Worm (Caenorhabditis elegans) whole organism, late embryonic: ENCODE data around the gene cdc-25.4.

ENCODE experiments used
- C38D4.7 ChIP-seq: fragments of 200-800 bp; sonication (Bioruptor generic); optimal IDR thresholded peaks from 2 replicates; lab custom pipeline; 2018; ENCODE audit warnings: mild to moderate bottlenecking, missing genetic modification characterization, moderate library complexity, missing compliant biosample characterization
- F13H6.1 ChIP-seq: sonication (generic microtip); optimal IDR thresholded peaks from 2 replicates; lab custom pipeline; 2016; ENCODE audit warnings: missing genetic modification characterization, missing compliant biosample characterization
- K02D7.2 ChIP-seq: sonication (generic microtip); optimal IDR thresholded peaks from 2 replicates; lab custom pipeline; 2017; ENCODE audit warnings: mild to moderate bottlenecking, missing genetic modification characterization, missing compliant biosample characterization
- K09A11.1 ChIP-seq: sonication (generic microtip); optimal IDR thresholded peaks from 2 replicates; lab custom pipeline; 2017; ENCODE audit warnings: antibody characterized with exemption, mild to moderate bottlenecking, missing genetic modification characterization, missing compliant biosample characterization; ENCODE audit not compliant: insufficient read depth
- Y22D7AL.16 ChIP-seq: sonication (generic microtip); optimal IDR thresholded peaks from 2 replicates; lab custom pipeline; 2016; ENCODE audit warnings: missing genetic modification characterization, missing compliant biosample characterization
- ahr-1 ChIP-seq: sonication (generic microtip); optimal IDR thresholded peaks from 2 replicates; lab custom pipeline; 2016; ENCODE audit warnings: missing genetic modification characterization, missing compliant biosample characterization
- ama-1 ChIP-seq: fragments of 150-350 bp; optimal IDR thresholded peaks from 2 replicates; lab custom pipeline; 2014
- ceh-14 ChIP-seq: sonication (generic microtip); optimal IDR thresholded peaks from 2 replicates; lab custom pipeline; 2016; ENCODE audit warnings: missing genotype, missing genetic modification characterization, missing compliant biosample characterization
- ceh-19 ChIP-seq: fragments of 200-800 bp; sonication (Bioruptor generic); optimal IDR thresholded peaks from 2 replicates; lab custom pipeline; 2018; ENCODE audit warnings: mild to moderate bottlenecking, missing genetic modification characterization, missing compliant biosample characterization
- ceh-2 ChIP-seq: sonication (generic microtip); optimal IDR thresholded peaks from 2 replicates; lab custom pipeline; 2016; ENCODE audit warnings: missing genotype, missing genetic modification characterization, missing compliant biosample characterization
- ceh-22 ChIP-seq: sonication (generic microtip); optimal IDR thresholded peaks from 2 replicates; lab custom pipeline; 2017; ENCODE audit warnings: missing biosample characterization, missing genetic modification characterization
- ceh-24 ChIP-seq: sonication (generic microtip); optimal IDR thresholded peaks from 2 replicates; lab custom pipeline; 2016; ENCODE audit warnings: mild to moderate bottlenecking, missing genetic modification characterization, missing compliant biosample characterization
- ceh-31 ChIP-seq: sonication (generic microtip); optimal IDR thresholded peaks from 2 replicates; lab custom pipeline; 2016; ENCODE audit warnings: missing genetic modification characterization, missing compliant biosample characterization
- ceh-45 ChIP-seq: fragments of 200-800 bp; sonication (Bioruptor generic); IDR thresholded peaks from 2 replicates; pipeline ENCODE4 v1.3.6; 2022; ENCODE audit warnings: missing genetic modification reagents, missing genetic modification characterization, missing compliant biosample characterization
- ceh-48 ChIP-seq: sonication (generic microtip); optimal IDR thresholded peaks from 2 replicates; lab custom pipeline; 2016; ENCODE audit warnings: missing genetic modification characterization, inconsistent platforms, missing compliant biosample characterization
- ceh-6 ChIP-seq: fragments of 200-800 bp; sonication (Bioruptor generic); optimal IDR thresholded peaks from 2 replicates; lab custom pipeline; 2018; ENCODE audit warnings: mild to moderate bottlenecking, missing genetic modification characterization, missing compliant biosample characterization
- che-1 ChIP-seq: sonication (generic microtip); optimal IDR thresholded peaks from 2 replicates; lab custom pipeline; 2016; ENCODE audit warnings: mild to moderate bottlenecking, missing genetic modification characterization, missing compliant biosample characterization
- elt-4 ChIP-seq: sonication (generic microtip); optimal IDR thresholded peaks from 2 replicates; lab custom pipeline; 2016; ENCODE audit warnings: missing genetic modification characterization, missing compliant biosample characterization
- eyg-1 ChIP-seq: sonication (generic microtip); optimal IDR thresholded peaks from 2 replicates; lab custom pipeline; 2016; ENCODE audit warnings: missing genotype, missing genetic modification characterization, missing compliant biosample characterization
- fax-1 ChIP-seq: sonication (generic microtip); optimal IDR thresholded peaks from 2 replicates; lab custom pipeline; 2016; ENCODE audit warnings: missing genotype, missing genetic modification characterization, missing compliant biosample characterization
- fkh-6 ChIP-seq: sonication (generic microtip); optimal IDR thresholded peaks from 2 replicates; lab custom pipeline; 2016; ENCODE audit warnings: missing genetic modification characterization, missing compliant biosample characterization
- gmeb-2 ChIP-seq: sonication (generic microtip); optimal IDR thresholded peaks from 2 replicates; lab custom pipeline; 2016; ENCODE audit warnings: missing genetic modification characterization, inconsistent platforms, missing compliant biosample characterization
- hlh-13 ChIP-seq: fragments of 200-800 bp; sonication (Bioruptor generic); optimal IDR thresholded peaks from 2 replicates; lab custom pipeline; 2018; ENCODE audit warnings: mild to moderate bottlenecking, missing genetic modification characterization, missing compliant biosample characterization
- hlh-15 ChIP-seq: sonication (generic microtip); optimal IDR thresholded peaks from 2 replicates; lab custom pipeline; 2016; ENCODE audit warnings: missing genetic modification characterization, missing compliant biosample characterization
- hlh-30 ChIP-seq: sonication (generic microtip); optimal IDR thresholded peaks from 2 replicates; lab custom pipeline; 2017; ENCODE audit warnings: antibody characterized with exemption, missing genetic modification characterization, missing compliant biosample characterization; ENCODE audit not compliant: insufficient read depth
- hlh-8 ChIP-seq: sonication (generic microtip); optimal IDR thresholded peaks from 2 replicates; lab custom pipeline; 2016; ENCODE audit warnings: missing genotype, missing genetic modification characterization, missing compliant biosample characterization
- lim-6 ChIP-seq: sonication (generic microtip); optimal IDR thresholded peaks from 2 replicates; lab custom pipeline; 2016; ENCODE audit warnings: missing genetic modification characterization, missing compliant biosample characterization
- madf-2 ChIP-seq: sonication (generic microtip); optimal IDR thresholded peaks from 2 replicates; lab custom pipeline; 2017; ENCODE audit warnings: missing genetic modification characterization, missing compliant biosample characterization
- nhr-11 ChIP-seq: fragments of 150-350 bp; optimal IDR thresholded peaks from 2 replicates; lab custom pipeline; 2014; ENCODE audit warnings: missing biosample characterization, missing genetic modification characterization
- npax-4 ChIP-seq: sonication (generic microtip); optimal IDR thresholded peaks from 2 replicates; lab custom pipeline; 2016; ENCODE audit warnings: missing genetic modification characterization, missing compliant biosample characterization
- pag-3 ChIP-seq: sonication (generic microtip); optimal IDR thresholded peaks from 2 replicates; lab custom pipeline; 2016; ENCODE audit warnings: missing compliant biosample characterization, missing genetic modification characterization, borderline replicate concordance
- pros-1 ChIP-seq: fragments of 150-350 bp; optimal IDR thresholded peaks from 2 replicates; lab custom pipeline; 2014; ENCODE audit warnings: missing biosample characterization, missing genetic modification reagents, missing genetic modification characterization
- ref-2 ChIP-seq: sonication (generic microtip); optimal IDR thresholded peaks from 2 replicates; lab custom pipeline; 2016; ENCODE audit warnings: missing genetic modification characterization, missing compliant biosample characterization
- rnt-1 ChIP-seq: sonication (generic microtip); optimal IDR thresholded peaks from 2 replicates; lab custom pipeline; 2016; ENCODE audit warnings: missing genetic modification characterization, missing compliant biosample characterization
- sdc-2 ChIP-seq: sonication (generic microtip); optimal IDR thresholded peaks from 2 replicates; lab custom pipeline; 2016; ENCODE audit warnings: missing genotype, missing genetic modification characterization, missing compliant biosample characterization
- sox-4 ChIP-seq: sonication (generic microtip); optimal IDR thresholded peaks from 2 replicates; lab custom pipeline; 2017; ENCODE audit warnings: mild to moderate bottlenecking, missing genetic modification characterization, inconsistent platforms, missing compliant biosample characterization
- syd-9 ChIP-seq: sonication (generic microtip); optimal IDR thresholded peaks from 2 replicates; lab custom pipeline; 2016; ENCODE audit warnings: mild to moderate bottlenecking, missing genetic modification characterization, moderate library complexity, missing compliant biosample characterization
- tbx-7 ChIP-seq: sonication (generic microtip); optimal IDR thresholded peaks from 2 replicates; lab custom pipeline; 2016; ENCODE audit warnings: missing genotype, missing genetic modification characterization, missing compliant biosample characterization
- ttx-3 ChIP-seq: sonication (generic microtip); optimal IDR thresholded peaks from 2 replicates; lab custom pipeline; 2016; ENCODE audit warnings: missing genetic modification reagents, missing genetic modification characterization, missing compliant biosample characterization
- unc-42 ChIP-seq: sonication (generic microtip); optimal IDR thresholded peaks from 2 replicates; lab custom pipeline; 2016; ENCODE audit warnings: missing genotype, missing genetic modification characterization, missing compliant biosample characterization
- unc-55 ChIP-seq: sonication (generic microtip); optimal IDR thresholded peaks from 2 replicates; lab custom pipeline; 2017; ENCODE audit warnings: missing biosample characterization, missing genetic modification reagents, missing genetic modification characterization
- unc-86 ChIP-seq: sonication (generic microtip); optimal IDR thresholded peaks from 2 replicates; lab custom pipeline; 2016; ENCODE audit warnings: missing genetic modification characterization, missing compliant biosample characterization
- zip-5 ChIP-seq: sonication (generic microtip); optimal IDR thresholded peaks from 2 replicates; lab custom pipeline; 2016; ENCODE audit warnings: missing genetic modification characterization, missing compliant biosample characterization
- ztf-16 ChIP-seq: sonication (generic microtip); optimal IDR thresholded peaks from 2 replicates; lab custom pipeline; 2017; ENCODE audit warnings: missing genetic modification characterization, missing compliant biosample characterization

Gene cdc-25.4

ce11 chrII:10174338-10174737, 14.9 kb downstream of the cdc-25.4 start, which contains the start of gene F33H1.4:
TSS of gene F33H1.4 (plus strand) at chrII:10174648.
- TF ChIP-seq gmeb-2 (tag; lab: Kevin White, UChicago) (no peak), madf-2 (tag; lab: Kevin White, UChicago) (no peak), ceh-45 (GFP tag; lab: Robert Waterston, UW) (no peak), Y22D7AL.16 (tag; lab: Kevin White, UChicago) (no peak), che-1 (tag; lab: Kevin White, UChicago) (no peak), ceh-48 (tag; lab: Kevin White, UChicago) (peak; percentile 57), pag-3 (no peak), hlh-13 (no peak), sdc-2 (tag; lab: Kevin White, UChicago) (no peak), npax-4 (no peak), unc-55 (GFP tag; lab: Kevin White, UChicago) (peak; percentile 60), ref-2 (tag; lab: Kevin White, UChicago) (no peak), sox-4 (tag; lab: Kevin White, UChicago) (no peak), ceh-31 (tag; lab: Kevin White, UChicago) (peak; percentile 19), ceh-24 (tag; lab: Kevin White, UChicago) (no peak), ama-1 (peak; percentile 22), ceh-19 (GFP tag; lab: Kevin White, UChicago) (no peak), fkh-6 (tag; lab: Kevin White, UChicago) (no peak)
- TF ChIP-seq, all 69 proteins: peak for 4

ce11 chrII:10172436-10172973, 16.8 kb downstream of the cdc-25.4 start, which contains the start of gene wbp-11:
TSS of gene wbp-11 (plus strand) at chrII:10172923.
- TF ChIP-seq unc-42 (tag; lab: Kevin White, UChicago) (peak; percentile 46), unc-86 (tag; lab: Kevin White, UChicago) (no peak)

- no peak for TF ChIP-seq hlh-13
- TF ChIP-seq hlh-30 (tag; lab: Kevin White, UChicago) = no peak
- TF ChIP-seq hlh-8 (tag; lab: Kevin White, UChicago) = no peak
Observed at ce11 chrII:10170837-10171318, 18.4 kb downstream of the cdc-25.4 start, which contains the start of gene gpd-4. TSS of gene gpd-4 (plus strand) at chrII:10171268.

ce11 chrII:10168905-10169782, 20.1 kb downstream of the cdc-25.4 start, which contains the start of gene daf-19:
TSS of gene daf-19 (minus strand) at chrII:10169346.
- no peak for TF ChIP-seq ttx-3 (tag; lab: Kevin White, UChicago)
- peak; percentile 75 for TF ChIP-seq fkh-6 (tag; lab: Kevin White, UChicago)
- TF ChIP-seq ceh-14 (tag; lab: Kevin White, UChicago) = peak; percentile 87
- TF ChIP-seq ama-1 = peak; percentile 81
- TF ChIP-seq K02D7.2 (tag; lab: Kevin White, UChicago) = peak; percentile 32
- TF ChIP-seq ceh-22 (tag; lab: Kevin White, UChicago) = no peak
- peak; percentile 92 for TF ChIP-seq syd-9 (tag; lab: Kevin White, UChicago)
- TF ChIP-seq elt-4 (tag; lab: Kevin White, UChicago) = no peak
- TF ChIP-seq fax-1 = peak; percentile 21
- TF ChIP-seq pros-1 (tag; lab: Kevin White, UChicago) = peak; percentile 70
- peak; percentile 78 for TF ChIP-seq sox-4 (tag; lab: Kevin White, UChicago)
- TF ChIP-seq eyg-1 (tag; lab: Kevin White, UChicago) = peak; percentile 42
- TF ChIP-seq F13H6.1 = peak; percentile 57
- peak; percentile 39 for TF ChIP-seq nhr-11 (tag; lab: Kevin White, UChicago)
- TF ChIP-seq ahr-1 = no peak
- TF ChIP-seq unc-42 (tag; lab: Kevin White, UChicago) = peak; percentile 74
- TF ChIP-seq rnt-1 (tag; lab: Kevin White, UChicago) = peak; percentile 68
- peak; percentile 48; the same call in 1 of the 2 replicates for TF ChIP-seq ceh-45 (GFP tag; lab: Robert Waterston, UW)
- no peak for TF ChIP-seq hlh-15 (tag; lab: Kevin White, UChicago)
- TF ChIP-seq ceh-2 (tag; lab: Kevin White, UChicago) = peak; percentile 75
- peak; percentile 69 for TF ChIP-seq C38D4.7 (GFP tag; lab: Kevin White, UChicago)
- no peak for TF ChIP-seq zip-5
- TF ChIP-seq lim-6 (tag; lab: Kevin White, UChicago) = no peak
- peak; percentile 37 for TF ChIP-seq ztf-16 (tag; lab: Kevin White, UChicago)
- TF ChIP-seq tbx-7 (tag; lab: Kevin White, UChicago) = no peak
- TF ChIP-seq ceh-6 (GFP tag; lab: Kevin White, UChicago) = no peak
- TF ChIP-seq madf-2 (tag; lab: Kevin White, UChicago) = peak; percentile 62
- TF ChIP-seq K09A11.1 (tag; lab: Kevin White, UChicago) = peak; percentile 41
